Worm (Caenorhabditis elegans): ENCODE data around the gene efn-2.

- TF ChIP-seq pqm-1 (tag; optimal IDR thresholded peaks at IDR 0.05) (no peak), R02D3.7 (tag; optimal IDR thresholded peaks at IDR 0.05) (no peak), nhr-11 (tag; optimal IDR thresholded peaks at IDR 0.05) (no peak), ztf-11 (tag; optimal IDR thresholded peaks at IDR 0.05) (no peak), ama-1 (optimal IDR thresholded peaks at IDR 0.05) (no peak), ceh-28 (tag; optimal IDR thresholded peaks at IDR 0.05) (no peak), egl-5 (tag; optimal IDR thresholded peaks at IDR 0.05) (no peak), lin-15B (tag; optimal IDR thresholded peaks at IDR 0.05) (no peak), ceh-16 (tag; optimal IDR thresholded peaks at IDR 0.05) (no peak), lin-39 (tag; optimal IDR thresholded peaks at IDR 0.05) (no peak), nhr-237 (tag; optimal IDR thresholded peaks at IDR 0.05) (no peak)
Observed at ce11 chrIV:10590649-10591048, 14.5 kb downstream of the efn-2 start, which contains the start of the genes C43F9.5 and nkb-2.

Data from whole organism, L3 larva.